Worm (Caenorhabditis elegans) whole organism, L3 larva: Measurements from ENCODE around the gene Y58A7A.3.

Experiments
- ceh-28 ChIP-seq: fragments of 150-350 bp; optimal IDR thresholded peaks from 2 replicates; lab custom pipeline; 2014; ENCODE audit warnings: missing biosample characterization, missing genetic modification reagents, missing genetic modification characterization
- egl-27 ChIP-seq: sonication (generic microtip); optimal IDR thresholded peaks from 4 replicates; lab custom pipeline; 2017; ENCODE audit warnings: missing biosample characterization, missing genetic modification reagents, missing genetic modification characterization
- elt-3 ChIP-seq, 3 experiments: fragments of 150-350 bp in 1 of 3; sonication (generic microtip) in 2 of 3; optimal IDR thresholded peaks; 2 replicates in 2 of 3; 4 replicates in 1 of 3; lab custom pipeline; 2014 to 2017; ENCODE audit warnings: missing biosample characterization in 3 of 3, missing genetic modification characterization in 3 of 3
- nhr-12 ChIP-seq: fragments of 150-350 bp; optimal IDR thresholded peaks from 2 replicates; lab custom pipeline; 2014; ENCODE audit warnings: missing biosample characterization, missing genetic modification characterization
- nhr-28 ChIP-seq: fragments of 150-350 bp; optimal IDR thresholded peaks from 2 replicates; lab custom pipeline; 2014; ENCODE audit warnings: missing biosample characterization, missing genetic modification characterization
- nhr-67 ChIP-seq: fragments of 150-350 bp; optimal IDR thresholded peaks from 2 replicates; lab custom pipeline; 2014; ENCODE audit warnings: missing biosample characterization, missing genetic modification characterization
- pha-4 ChIP-seq: fragments of 150-350 bp; optimal IDR thresholded peaks from 2 replicates; lab custom pipeline; 2014; ENCODE audit warnings: missing biosample characterization, missing genetic modification reagents, missing genetic modification characterization
- tbx-2 ChIP-seq: sonication (generic microtip); optimal IDR thresholded peaks from 2 replicates; lab custom pipeline; 2016; ENCODE audit warnings: mild to moderate bottlenecking, missing genetic modification characterization, missing compliant biosample characterization
- zag-1 ChIP-seq: fragments of 150-350 bp; optimal IDR thresholded peaks from 2 replicates; lab custom pipeline; 2014; ENCODE audit warnings: missing biosample characterization, missing genetic modification characterization

DNA sequence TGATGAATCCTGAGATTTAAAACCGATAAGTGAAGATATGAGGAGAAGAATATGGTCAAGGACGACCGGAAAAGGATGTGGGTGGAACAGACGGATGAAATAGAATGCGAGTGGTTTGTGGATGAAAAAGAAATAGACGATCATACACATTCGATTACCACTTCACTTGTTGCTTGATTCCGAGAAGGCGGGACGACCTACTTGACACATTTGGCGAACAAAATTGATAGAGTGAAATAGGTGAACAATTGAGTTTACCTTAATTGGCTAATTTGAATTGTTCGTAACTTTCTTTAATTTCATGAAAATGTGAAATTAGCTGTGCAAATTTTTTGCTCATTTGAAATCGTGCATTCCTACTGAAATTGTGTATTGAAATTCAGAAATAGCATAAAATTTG lies 8.6 kb downstream of the Y58A7A.3 start, which contains the start of gene Y58A7A.2:
- TF ChIP-seq egl-27 (no peak), tbx-2 (tag; lab: Kevin White, UChicago) (no peak), zag-1 (tag; lab: Kevin White, UChicago) (no peak), ceh-28 (tag; lab: Kevin White, UChicago) (no peak), nhr-12 (tag; lab: Kevin White, UChicago) (no peak), elt-3 (tag; optimal IDR thresholded peaks at IDR 0.05; lab: Kevin White, UChicago) (no peak), nhr-28 (tag; lab: Kevin White, UChicago) (no peak), pha-4 (tag; lab: Kevin White, UChicago) (no peak), nhr-67 (no peak)
